Fruit fly (Drosophila melanogaster): ENCODE measurements around the gene CG14384.

The CG14384 gene

DNA sequence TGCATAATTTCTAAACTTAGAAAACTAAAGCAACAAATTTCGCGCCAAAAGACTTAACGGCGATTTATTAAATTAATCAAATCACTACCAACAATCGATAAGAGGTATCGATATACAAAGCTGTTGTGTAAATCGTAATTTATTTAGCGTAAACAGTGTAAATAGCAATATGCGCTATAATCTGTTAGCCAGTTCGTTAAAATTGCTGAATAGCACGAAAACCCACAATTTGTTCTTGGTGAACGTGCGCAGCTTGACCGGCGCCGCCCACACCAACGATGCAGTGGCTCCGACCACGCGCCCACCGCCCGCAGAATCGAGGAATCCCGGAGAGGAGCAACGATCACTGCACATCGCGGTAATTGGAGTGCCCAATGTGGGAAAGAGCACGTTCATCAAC, 28.0 kb upstream of the CG14384 start, which contains the start of gene CG7488 (continued):
- TF ChIP-seq CG6683 (GFP tag; optimal IDR thresholded peaks at IDR 0.05) (no peak), exex (tag; optimal IDR thresholded peaks at IDR 0.05) (no peak), CG14667 (GFP tag; IDR thresholded peaks at IDR 0.05) (no peak), ATbp (GFP tag; optimal IDR thresholded peaks at IDR 0.05) (no peak), nau (GFP tag; optimal IDR thresholded peaks at IDR 0.05) (no peak), usp (GFP tag; optimal IDR thresholded peaks at IDR 0.05) (no peak), CG34224 (GFP tag; IDR thresholded peaks at IDR 0.05; ENCODE audit: partially characterized antibody) (peak; percentile 97), NK7.1 (GFP tag; optimal IDR thresholded peaks at IDR 0.05) (no peak), unc-4 (GFP tag; IDR thresholded peaks at IDR 0.05; ENCODE audit: partially characterized antibody) (peak; percentile 86), Hr39 (optimal IDR thresholded peaks at IDR 0.05) (no peak), tap (tag; optimal IDR thresholded peaks at IDR 0.05) (no peak), CG15696 (tag; optimal IDR thresholded peaks at IDR 0.05) (no peak), CG2678 (tag; optimal IDR thresholded peaks at IDR 0.05) (no peak), H15 (GFP tag; IDR thresholded peaks at IDR 0.05) (no peak), Scr (GFP tag; IDR thresholded peaks at IDR 0.05; ENCODE audit: partially characterized antibody) (peak; percentile 80), CG16813 (GFP tag; IDR thresholded peaks at IDR 0.05; ENCODE audit: partially characterized antibody) (peak; percentile 70), Lpt (GFP tag; optimal IDR thresholded peaks at IDR 0.05) (no peak), CG3163 (GFP tag; optimal IDR thresholded peaks at IDR 0.05) (no peak), CG5180 (GFP tag; optimal IDR thresholded peaks at IDR 0.05) (no peak), Opbp (GFP tag; IDR thresholded peaks at IDR 0.05; ENCODE audit: partially characterized antibody) (peak; percentile 78; the same call in 2 of the 3 replicates), kah (GFP tag; optimal IDR thresholded peaks at IDR 0.05) (no peak), bbx (GFP tag; IDR thresholded peaks at IDR 0.05; ENCODE audit: partially characterized antibody) (peak; percentile 87), HLH3B (GFP tag; IDR thresholded peaks at IDR 0.05) (no peak), ap (GFP tag; IDR thresholded peaks at IDR 0.05) (no peak), CG2129 (GFP tag; IDR thresholded peaks at IDR 0.05; ENCODE audit: partially characterized antibody) (peak; percentile 66), tna (GFP tag; IDR thresholded peaks at IDR 0.05; ENCODE audit: partially characterized antibody) (peak; percentile 85), Mad (GFP tag; optimal IDR thresholded peaks at IDR 0.05) (no peak), Dll (GFP tag; IDR thresholded peaks at IDR 0.05; ENCODE audit: partially characterized antibody) (peak; percentile 92), NfI (GFP tag; optimal IDR thresholded peaks at IDR 0.05) (no peak), Six4 (GFP tag; optimal IDR thresholded peaks at IDR 0.05) (no peak), CG17802 (tag; optimal IDR thresholded peaks at IDR 0.05) (no peak), Dad (GFP tag; optimal IDR thresholded peaks at IDR 0.05) (no peak), Vsx1 (GFP tag; optimal IDR thresholded peaks at IDR 0.05) (no peak), CG1602 (GFP tag; optimal IDR thresholded peaks at IDR 0.05) (no peak), CG1832 (GFP tag; optimal IDR thresholded peaks at IDR 0.05) (no peak), ash1 (GFP tag; optimal IDR thresholded peaks at IDR 0.05) (no peak), eyg (GFP tag; optimal IDR thresholded peaks at IDR 0.05) (no peak), CG3065 (GFP tag; optimal IDR thresholded peaks at IDR 0.05) (no peak), hkb (optimal IDR thresholded peaks at IDR 0.05) (no peak), hkb (GFP tag; IDR thresholded peaks at IDR 0.05) (no peak), jigr1 (GFP tag; IDR thresholded peaks at IDR 0.05) (no peak), CTCF (GFP tag; optimal IDR thresholded peaks at IDR 0.05) (no peak), Hand (GFP tag; optimal IDR thresholded peaks at IDR 0.05) (no peak), nerfin-2 (GFP tag; IDR thresholded peaks at IDR 0.05; ENCODE audit: partially characterized antibody) (peak; percentile 81; the same call in 1 of the 2 replicates), zfh1 (GFP tag; IDR thresholded peaks at IDR 0.05) (no peak), CG7839 (tag; optimal IDR thresholded peaks at IDR 0.05) (no peak), MBD-R2 (GFP tag; IDR thresholded peaks at IDR 0.05) (peak; percentile 62), NC2β (GFP tag; optimal IDR thresholded peaks at IDR 0.05) (no peak), dm (GFP tag; optimal IDR thresholded peaks at IDR 0.05) (no peak), B-H2 (GFP tag; optimal IDR thresholded peaks at IDR 0.05) (no peak), CG6654 (GFP tag; optimal IDR thresholded peaks at IDR 0.05) (no peak), CG10431 (GFP tag; optimal IDR thresholded peaks at IDR 0.05) (no peak)

Data from whole organism, embryonic.